Worm (Caenorhabditis elegans) whole organism, early embryonic: ENCODE results near the gene C02B8.12.

Source experiments
- F13C5.2 ChIP-seq: sonication (generic microtip); optimal IDR thresholded peaks from 2 replicates; lab custom pipeline; 2017; ENCODE audit warnings: mild to moderate bottlenecking, missing genetic modification characterization, inconsistent platforms, missing compliant biosample characterization
- ama-1 ChIP-seq: fragments of 150-350 bp; optimal IDR thresholded peaks from 2 replicates; lab custom pipeline; 2014
- ceh-13 ChIP-seq: fragments of 200-800 bp; sonication (Bioruptor generic); optimal IDR thresholded peaks from 2 replicates; lab custom pipeline; 2018; ENCODE audit warnings: mild to moderate bottlenecking, missing genetic modification characterization, missing compliant biosample characterization
- ceh-36 ChIP-seq: sonication (generic microtip); optimal IDR thresholded peaks from 2 replicates; lab custom pipeline; 2016; ENCODE audit warnings: missing genetic modification characterization, inconsistent platforms, missing compliant biosample characterization
- ets-7 ChIP-seq: sonication (generic microtip); optimal IDR thresholded peaks from 2 replicates; lab custom pipeline; 2016; ENCODE audit warnings: missing genotype, missing genetic modification characterization, missing compliant biosample characterization
- flt-1 ChIP-seq: fragments of 200-800 bp; sonication (Bioruptor generic); IDR thresholded peaks from 2 replicates; pipeline ENCODE4 v1.3.6; 2022; ENCODE audit warnings: missing genetic modification characterization, missing compliant biosample characterization
- sea-1 ChIP-seq: fragments of 200-800 bp; sonication (Bioruptor generic); conservative IDR thresholded peaks from 2 replicates; pipeline ENCODE4 v1.3.6; 2022; ENCODE audit warnings: missing genetic modification characterization, missing compliant biosample characterization
- tra-4 ChIP-seq: sonication (generic microtip); optimal IDR thresholded peaks from 2 replicates; lab custom pipeline; 2017; ENCODE audit warnings: missing genetic modification characterization, missing compliant biosample characterization

DNA sequence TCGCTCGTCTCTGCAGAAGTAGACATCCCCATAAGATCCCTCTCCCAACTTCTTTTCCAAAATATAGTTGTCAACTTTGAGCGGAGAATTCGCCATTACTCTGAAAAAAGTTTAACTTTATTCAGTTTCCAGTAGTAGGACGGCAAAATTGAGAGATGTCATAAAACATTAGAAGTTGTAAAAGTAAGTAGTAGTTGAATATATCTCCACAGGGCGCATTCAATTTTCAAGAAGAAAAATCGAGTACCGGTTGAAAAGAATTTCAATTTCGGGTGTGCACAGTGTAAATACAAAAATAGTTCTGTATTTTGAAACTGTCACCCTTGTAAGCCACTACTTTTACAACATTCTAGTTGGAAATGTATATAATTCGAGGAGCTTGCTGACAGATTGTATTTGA, 27.5 kb upstream of the C02B8.12 start, which contains the start of gene F22F1.2:
- TF ChIP-seq ets-7 (tag; lab: Kevin White, UChicago) (no peak), tra-4 (tag; lab: Kevin White, UChicago) (no peak), F13C5.2 (no peak), ama-1 (lab: Kevin White, UChicago) (no peak), flt-1 (GFP tag; lab: Robert Waterston, UW) (no peak), sea-1 (GFP tag; lab: Robert Waterston, UW) (no peak), ceh-36 (tag; lab: Kevin White, UChicago) (no peak), ceh-13 (no peak)
